Fruit fly (Drosophila melanogaster): ENCODE results near the gene Gbeta5.

Gene Gbeta5

DNA sequence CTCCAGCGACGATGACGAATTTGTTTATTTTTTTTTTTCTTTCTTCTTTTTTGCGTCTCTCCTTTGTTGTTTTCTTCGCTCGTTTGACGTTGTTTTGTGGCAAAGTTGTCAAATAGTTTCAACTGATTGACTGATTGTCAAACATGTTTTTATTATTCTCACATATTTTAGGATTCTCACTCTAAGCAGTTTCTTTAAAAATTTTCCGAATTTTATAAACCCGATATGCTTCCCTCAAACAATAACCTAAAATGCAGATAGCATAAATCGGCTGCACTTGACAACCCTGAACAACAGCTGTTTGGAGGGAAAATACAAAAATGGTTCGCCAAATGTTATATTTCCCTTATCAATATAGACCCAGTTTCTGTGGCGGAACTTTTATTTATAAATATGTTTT lies 8.5 kb downstream of the Gbeta5 start, which contains the start of gene CG17982 (continued):
- peak; percentile 78 for TF ChIP-seq Camta (GFP tag; optimal IDR thresholded peaks at IDR 0.05)
- peak; percentile 65 for TF ChIP-seq onecut (GFP tag; IDR thresholded peaks at IDR 0.05)
- peak; percentile 63 for TF ChIP-seq salm (tag; optimal IDR thresholded peaks at IDR 0.05)
- TF ChIP-seq CG11247 (GFP tag; IDR thresholded peaks at IDR 0.05), result peak; percentile 66
- TF ChIP-seq CG10462 (GFP tag; optimal IDR thresholded peaks at IDR 0.05), result peak; percentile 48
- peak; percentile 73 for TF ChIP-seq btn (GFP tag; optimal IDR thresholded peaks at IDR 0.05)
- TF ChIP-seq Myb (GFP tag; optimal IDR thresholded peaks at IDR 0.05), result peak; percentile 66
- peak; percentile 44 for TF ChIP-seq CG14667 (GFP tag; IDR thresholded peaks at IDR 0.05)
- TF ChIP-seq eyg (GFP tag; optimal IDR thresholded peaks at IDR 0.05), result peak; percentile 81
- peak; percentile 47 for TF ChIP-seq pzg (GFP tag; optimal IDR thresholded peaks at IDR 0.05)
- TF ChIP-seq nerfin-1 (tag; optimal IDR thresholded peaks at IDR 0.05), result peak; percentile 81
- peak; percentile 74 for TF ChIP-seq CG10431 (GFP tag; optimal IDR thresholded peaks at IDR 0.05)
- TF ChIP-seq NfI (GFP tag; optimal IDR thresholded peaks at IDR 0.05), result peak; percentile 88
- TF ChIP-seq CG30020 (tag; optimal IDR thresholded peaks at IDR 0.05), result peak; percentile 64
- peak; percentile 86 for TF ChIP-seq CG30403 (GFP tag; optimal IDR thresholded peaks at IDR 0.05)
- no peak for TF ChIP-seq tll (GFP tag; optimal IDR thresholded peaks at IDR 0.05)
- peak; percentile 66 for TF ChIP-seq twi (tag; optimal IDR thresholded peaks at IDR 0.05)
- TF ChIP-seq vfl (GFP tag; optimal IDR thresholded peaks at IDR 0.05), result peak; percentile 80
- TF ChIP-seq tup (GFP tag; optimal IDR thresholded peaks at IDR 0.05), result peak; percentile 68
- TF ChIP-seq pfk (GFP tag; optimal IDR thresholded peaks at IDR 0.05), result peak; percentile 27
- peak; percentile 87 for TF ChIP-seq CG12659 (GFP tag; optimal IDR thresholded peaks at IDR 0.05)
- no peak for TF ChIP-seq ato (GFP tag; IDR thresholded peaks at IDR 0.05; ENCODE audit: partially characterized antibody)
- peak; percentile 79 for TF ChIP-seq repo (GFP tag; optimal IDR thresholded peaks at IDR 0.05)
- TF ChIP-seq CG9876 (GFP tag; optimal IDR thresholded peaks at IDR 0.05), result peak; percentile 62
- TF ChIP-seq CkIIα-i1 (GFP tag; IDR thresholded peaks at IDR 0.05), result no peak
- peak; percentile 68; the same call in 1 of the 3 replicates for TF ChIP-seq CG3726 (GFP tag; IDR thresholded peaks at IDR 0.05)
- TF ChIP-seq Elba2 (GFP tag; optimal IDR thresholded peaks at IDR 0.05), result peak; percentile 4
- no peak for TF ChIP-seq CG11504 (tag; optimal IDR thresholded peaks at IDR 0.05)
- peak; percentile 76 for TF ChIP-seq HHEX (GFP tag; optimal IDR thresholded peaks at IDR 0.05)
- TF ChIP-seq CG10147 (GFP tag; optimal IDR thresholded peaks at IDR 0.05), result peak; percentile 76
- TF ChIP-seq klu (GFP tag; IDR thresholded peaks at IDR 0.05), result peak; percentile 71
- TF ChIP-seq CG1602 (GFP tag; optimal IDR thresholded peaks at IDR 0.05), result peak; percentile 68
- peak; percentile 80 for TF ChIP-seq CG10267 (tag; optimal IDR thresholded peaks at IDR 0.05)
- peak; percentile 69 for TF ChIP-seq en (GFP tag; optimal IDR thresholded peaks at IDR 0.05)
- no peak for TF ChIP-seq Doc3 (GFP tag; IDR thresholded peaks at IDR 0.05; ENCODE audit: partially characterized antibody)
- TF ChIP-seq Ssrp (tag; optimal IDR thresholded peaks at IDR 0.05), result peak; percentile 77
- peak; percentile 81 for TF ChIP-seq CG11695 (GFP tag; IDR thresholded peaks at IDR 0.05)
- peak; percentile 81 for TF ChIP-seq kay (GFP tag; optimal IDR thresholded peaks at IDR 0.05)
- TF ChIP-seq tx (GFP tag; optimal IDR thresholded peaks at IDR 0.05), result peak; percentile 84
- peak; percentile 79 for TF ChIP-seq Dek (tag; optimal IDR thresholded peaks at IDR 0.05)
- TF ChIP-seq ind (GFP tag; optimal IDR thresholded peaks at IDR 0.05), result peak; percentile 84
- TF ChIP-seq Gsc (GFP tag; IDR thresholded peaks at IDR 0.05), result no peak
- peak; percentile 59 for TF ChIP-seq CG4730 (GFP tag; IDR thresholded peaks at IDR 0.05)
- TF ChIP-seq jing (GFP tag; optimal IDR thresholded peaks at IDR 0.05), result no peak
- no peak for TF ChIP-seq Bgb (GFP tag; IDR thresholded peaks at IDR 0.05; ENCODE audit: partially characterized antibody)
- TF ChIP-seq yki (optimal IDR thresholded peaks at IDR 0.05), result no peak
- TF ChIP-seq crp (GFP tag; optimal IDR thresholded peaks at IDR 0.05), result peak; percentile 47 to 89
- TF ChIP-seq Bdp1 (GFP tag; optimal IDR thresholded peaks at IDR 0.05), result peak; percentile 63
- TF ChIP-seq Dad (GFP tag; optimal IDR thresholded peaks at IDR 0.05), result peak; percentile 81
- TF ChIP-seq Vsx1 (GFP tag; optimal IDR thresholded peaks at IDR 0.05), result no peak
- TF ChIP-seq disco-r (GFP tag; optimal IDR thresholded peaks at IDR 0.05), result peak; percentile 64

Measured in whole organism, embryonic.